Worm (Caenorhabditis elegans) whole organism, young adult: Measurements from ENCODE around the gene Y45G5AM.7.

ENCODE experiments used
- D2030.7 ChIP-seq: fragments of 200-800 bp; sonication (Bioruptor generic); IDR thresholded peaks from 2 replicates; pipeline ENCODE4 v1.3.6; 2022; ENCODE audit warnings: missing genetic modification reagents, missing genetic modification characterization, missing compliant biosample characterization
- F22D6.2 ChIP-seq: sonication (generic microtip); optimal IDR thresholded peaks from 2 replicates; lab custom pipeline; 2016; ENCODE audit warnings: mild to moderate bottlenecking, missing genetic modification characterization, missing compliant biosample characterization
- F33H1.4 ChIP-seq: fragments of 200-800 bp; sonication (Bioruptor generic); IDR thresholded peaks from 2 replicates; pipeline ENCODE4 v1.3.6; 2022; ENCODE audit warnings: missing genetic modification reagents, missing genetic modification characterization, missing compliant biosample characterization
- F39B2.1 ChIP-seq: fragments of 200-800 bp; sonication (Bioruptor generic); IDR thresholded peaks from 2 replicates; pipeline ENCODE4 v1.3.6; 2022; ENCODE audit warnings: missing genetic modification reagents, missing genetic modification characterization, missing compliant biosample characterization
- F49E8.2 ChIP-seq: sonication (generic microtip); optimal IDR thresholded peaks from 3 replicates; lab custom pipeline; 2017; ENCODE audit warnings: missing genetic modification characterization, mild to moderate bottlenecking, missing compliant biosample characterization, antibody characterized with exemption, moderate library complexity; ENCODE audit not compliant: insufficient read depth
- F52B5.7 ChIP-seq: sonication (generic microtip); optimal IDR thresholded peaks from 2 replicates; lab custom pipeline; 2016; ENCODE audit warnings: mild to moderate bottlenecking, missing genetic modification characterization, missing compliant biosample characterization
- F55B11.4 ChIP-seq: sonication (generic microtip); optimal IDR thresholded peaks from 2 replicates; lab custom pipeline; 2016; ENCODE audit warnings: missing compliant biosample characterization, missing genetic modification characterization, borderline replicate concordance; ENCODE audit not compliant: insufficient read depth
- K11D2.4 ChIP-seq: fragments of 200-800 bp; sonication (Bioruptor generic); IDR thresholded peaks from 2 replicates; pipeline ENCODE4 v1.3.6; 2022; ENCODE audit warnings: missing genetic modification reagents, missing genetic modification characterization, missing compliant biosample characterization
- K12H6.12 ChIP-seq: fragments of 200-800 bp; sonication (Bioruptor generic); optimal IDR thresholded peaks from 2 replicates; lab custom pipeline; 2018; ENCODE audit warnings: mild to moderate bottlenecking, missing genetic modification characterization, missing compliant biosample characterization
- T26A5.8 ChIP-seq: sonication (generic microtip); optimal IDR thresholded peaks from 2 replicates; lab custom pipeline; 2016; ENCODE audit warnings: missing genetic modification characterization, missing compliant biosample characterization
- Y56A3A.18 ChIP-seq: fragments of 200-800 bp; sonication (Bioruptor generic); IDR thresholded peaks from 2 replicates; pipeline ENCODE4 v1.3.6; 2022; ENCODE audit warnings: missing genetic modification reagents, missing genetic modification characterization, missing compliant biosample characterization
- ZK185.1 ChIP-seq: sonication (generic microtip); optimal IDR thresholded peaks from 2 replicates; lab custom pipeline; 2016; ENCODE audit warnings: mild to moderate bottlenecking, missing genetic modification characterization, missing compliant biosample characterization; ENCODE audit not compliant: poor library complexity, severe bottlenecking
- ama-1 ChIP-seq, 3 experiments: fragments of 150-350 bp in 1 of 3; sonication (generic microtip) in 2 of 3; optimal IDR thresholded peaks; 2 replicates each; lab custom pipeline; 2014 to 2018; ENCODE audit warnings: missing biosample characterization in 2 of 3, missing genetic modification characterization in 2 of 3, missing genetic modification reagents in 2 of 3
- aptf-2 ChIP-seq: fragments of 200-800 bp; sonication (Bioruptor generic); conservative IDR thresholded peaks from 2 replicates; pipeline ENCODE4 v1.3.6; 2022; ENCODE audit warnings: missing genetic modification reagents, missing genetic modification characterization, missing compliant biosample characterization
- attf-6 ChIP-seq: fragments of 200-800 bp; sonication (Bioruptor generic); IDR thresholded peaks from 2 replicates; pipeline ENCODE4 v1.3.6; 2022; ENCODE audit warnings: missing genetic modification reagents, missing genetic modification characterization, missing compliant biosample characterization
- bed-1 ChIP-seq: fragments of 200-800 bp; sonication (Bioruptor generic); IDR thresholded peaks from 2 replicates; pipeline ENCODE4 v1.3.6; 2022; ENCODE audit warnings: missing genetic modification reagents, missing genetic modification characterization, missing compliant biosample characterization
- bed-2 ChIP-seq: fragments of 200-800 bp; sonication (Bioruptor generic); IDR thresholded peaks from 2 replicates; pipeline ENCODE4 v1.3.6; 2022; ENCODE audit warnings: missing genetic modification reagents, missing genetic modification characterization, missing compliant biosample characterization
- ceh-100 ChIP-seq: fragments of 200-800 bp; sonication (Bioruptor generic); IDR thresholded peaks from 2 replicates; pipeline ENCODE4 v1.3.6; 2022; ENCODE audit warnings: missing genetic modification reagents, missing genetic modification characterization, missing compliant biosample characterization
- ceh-40 ChIP-seq: fragments of 200-800 bp; sonication (Bioruptor generic); IDR thresholded peaks from 2 replicates; pipeline ENCODE4 v1.3.6; 2022; ENCODE audit warnings: missing genetic modification characterization, missing compliant biosample characterization
- ceh-91 ChIP-seq: fragments of 200-800 bp; sonication (Bioruptor generic); IDR thresholded peaks from 2 replicates; pipeline ENCODE4 v1.3.6; 2022; ENCODE audit warnings: missing genetic modification reagents, missing genetic modification characterization, missing compliant biosample characterization
- dpl-1 ChIP-seq: fragments of 150-350 bp; optimal IDR thresholded peaks from 2 replicates; lab custom pipeline; 2014; ENCODE audit warnings: missing biosample characterization, missing genetic modification reagents, missing genetic modification characterization
- efl-1 ChIP-seq: fragments of 150-350 bp; optimal IDR thresholded peaks from 2 replicates; lab custom pipeline; 2014; ENCODE audit warnings: missing biosample characterization, missing genetic modification reagents, missing genetic modification characterization
- hmg-1.2 ChIP-seq: fragments of 200-800 bp; sonication (Bioruptor generic); IDR thresholded peaks from 2 replicates; pipeline ENCODE4 v1.3.6; 2022; ENCODE audit warnings: missing genetic modification reagents, missing genetic modification characterization, missing compliant biosample characterization
- hsf-1 ChIP-seq: fragments of 200-800 bp; sonication (Bioruptor generic); IDR thresholded peaks from 2 replicates; pipeline ENCODE4 v1.3.6; 2022; ENCODE audit warnings: missing genetic modification reagents, missing genetic modification characterization, missing compliant biosample characterization
- let-607 ChIP-seq, 2 experiments: fragments of 200-800 bp in 1 of 2; sonication (Bioruptor generic) in 1 of 2; sonication (generic microtip) in 1 of 2; optimal IDR thresholded peaks; 2 replicates each; lab custom pipeline; 2016 to 2018; ENCODE audit warnings: mild to moderate bottlenecking in 2 of 2, missing compliant biosample characterization in 2 of 2, missing genetic modification characterization in 2 of 2, moderate library complexity in 2 of 2, missing genotype in 1 of 2
- lin-26 ChIP-seq: fragments of 200-800 bp; sonication (Bioruptor generic); IDR thresholded peaks from 2 replicates; pipeline ENCODE4 v1.3.6; 2022; ENCODE audit warnings: missing genetic modification reagents, missing genetic modification characterization, missing compliant biosample characterization
- lin-35 ChIP-seq, 3 experiments: fragments of 150-350 bp in 2 of 3; sonication (generic microtip) in 1 of 3; optimal IDR thresholded peaks; 2 replicates each; lab custom pipeline; 2014 to 2018; ENCODE audit warnings: missing biosample characterization in 3 of 3, missing genetic modification characterization in 3 of 3, missing genetic modification reagents in 3 of 3
- lsl-1 ChIP-seq: fragments of 200-800 bp; sonication (Bioruptor generic); optimal IDR thresholded peaks from 2 replicates; lab custom pipeline; 2018; ENCODE audit warnings: mild to moderate bottlenecking, missing genetic modification characterization, moderate library complexity, missing compliant biosample characterization
- lsy-27 ChIP-seq: sonication (generic microtip); optimal IDR thresholded peaks from 2 replicates; lab custom pipeline; 2017; ENCODE audit warnings: missing genetic modification characterization, mild to moderate bottlenecking, missing compliant biosample characterization, antibody characterized with exemption, missing genotype, borderline replicate concordance; ENCODE audit not compliant: insufficient read depth
- madf-10 ChIP-seq: sonication (generic microtip); optimal IDR thresholded peaks from 2 replicates; lab custom pipeline; 2016; ENCODE audit warnings: mild to moderate bottlenecking, missing genetic modification characterization, missing compliant biosample characterization
- madf-6 ChIP-seq: fragments of 200-800 bp; sonication (Bioruptor generic); IDR thresholded peaks from 2 replicates; pipeline ENCODE4 v1.3.6; 2022; ENCODE audit warnings: missing genetic modification reagents, missing genetic modification characterization, missing compliant biosample characterization
- madf-8 ChIP-seq: fragments of 200-800 bp; sonication (Bioruptor generic); conservative IDR thresholded peaks from 2 replicates; pipeline ENCODE4 v1.3.6; 2022; ENCODE audit warnings: missing genetic modification reagents, missing genetic modification characterization, missing compliant biosample characterization
- mcd-1 ChIP-seq: fragments of 200-800 bp; sonication (Bioruptor generic); IDR thresholded peaks from 2 replicates; pipeline ENCODE4 v1.3.6; 2022; ENCODE audit warnings: missing genetic modification reagents, missing genetic modification characterization, missing compliant biosample characterization
- nhr-120 ChIP-seq: fragments of 200-800 bp; sonication (Bioruptor generic); IDR thresholded peaks from 2 replicates; pipeline ENCODE4 v1.3.6; 2022; ENCODE audit warnings: missing genetic modification characterization, missing compliant biosample characterization
- nhr-80 ChIP-seq: sonication (generic microtip); optimal IDR thresholded peaks from 2 replicates; lab custom pipeline; 2016; ENCODE audit warnings: missing genetic modification characterization, missing compliant biosample characterization
- sdz-38 ChIP-seq: sonication (generic microtip); optimal IDR thresholded peaks from 2 replicates; lab custom pipeline; 2016; ENCODE audit warnings: missing genotype, missing genetic modification characterization, missing compliant biosample characterization
- snpc-1.3 ChIP-seq: sonication (generic microtip); optimal IDR thresholded peaks from 2 replicates; lab custom pipeline; 2017; ENCODE audit warnings: missing genetic modification characterization, mild to moderate bottlenecking, missing compliant biosample characterization, antibody characterized with exemption, moderate library complexity, missing genotype, missing genetic modification reagents; ENCODE audit not compliant: insufficient read depth
- snpc-3.4 ChIP-seq: sonication (generic microtip); optimal IDR thresholded peaks from 2 replicates; lab custom pipeline; 2017; ENCODE audit warnings: missing genetic modification characterization, mild to moderate bottlenecking, missing compliant biosample characterization, antibody characterized with exemption, moderate library complexity, missing genotype, missing genetic modification reagents
- snpc-4 ChIP-seq, 5 experiments: fragments of 150-350 bp in 1 of 5; sonication (generic microtip) in 4 of 5; optimal IDR thresholded peaks; 2 replicates each; lab custom pipeline; 2014 to 2018; ENCODE audit warnings: missing genetic modification characterization in 5 of 5, missing biosample characterization in 3 of 5, antibody characterized with exemption in 2 of 5, mild to moderate bottlenecking in 2 of 5, missing compliant biosample characterization in 2 of 5, missing genotype in 2 of 5, moderate library complexity in 2 of 5, missing genetic modification reagents in 1 of 5
- tbp1 ChIP-seq: fragments of 200-800 bp; sonication (Bioruptor generic); optimal IDR thresholded peaks from 2 replicates; lab custom pipeline; 2018; ENCODE audit warnings: mild to moderate bottlenecking, missing genetic modification characterization, missing compliant biosample characterization
- tbx-9 ChIP-seq: sonication (generic microtip); optimal IDR thresholded peaks from 2 replicates; lab custom pipeline; 2016; ENCODE audit warnings: borderline replicate concordance, missing genetic modification characterization, inconsistent platforms, missing compliant biosample characterization
- unc-130 ChIP-seq: sonication (generic microtip); optimal IDR thresholded peaks from 2 replicates; lab custom pipeline; 2016; ENCODE audit warnings: missing genetic modification reagents, missing genetic modification characterization, missing compliant biosample characterization
- ztf-26 ChIP-seq: sonication (generic microtip); optimal IDR thresholded peaks from 2 replicates; lab custom pipeline; 2017; ENCODE audit warnings: missing genetic modification characterization, missing compliant biosample characterization
- ztf-3 ChIP-seq: fragments of 200-800 bp; sonication (Bioruptor generic); optimal IDR thresholded peaks from 2 replicates; lab custom pipeline; 2018; ENCODE audit warnings: mild to moderate bottlenecking, missing genetic modification characterization, missing compliant biosample characterization

Y45G5AM.7 gene

DNA sequence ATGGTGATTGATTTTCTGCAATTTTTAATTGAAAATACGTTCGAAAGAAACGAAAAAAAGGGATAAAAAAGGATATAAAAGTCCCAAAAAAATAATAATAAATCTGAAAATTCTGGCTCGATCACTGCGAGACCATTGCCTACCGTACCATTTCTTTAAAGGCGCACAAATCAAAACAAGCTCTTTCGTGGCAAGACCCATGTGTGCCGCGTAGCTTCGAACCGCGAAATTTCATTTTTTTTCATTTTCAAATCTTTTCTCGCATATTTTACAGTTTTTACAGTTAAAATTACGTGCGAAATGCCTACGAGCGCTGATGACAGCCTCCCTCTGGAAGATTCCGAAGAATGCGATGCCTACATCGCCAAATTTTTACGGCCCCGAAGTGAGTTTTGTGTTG, 5.6 kb upstream of the Y45G5AM.7 start, which contains the start of the genes coh-4 and pid-5 (continued):
- TF ChIP-seq let-607 (tag; optimal IDR thresholded peaks at IDR 0.05; lab: Kevin White, UChicago) (no peak), Y56A3A.18 (GFP tag; lab: Robert Waterston, UW) (no peak), snpc-1.3 (tag; lab: Kevin White, UChicago) (peak; percentile 81), nhr-120 (no peak), F52B5.7 (tag; lab: Kevin White, UChicago) (no peak), attf-6 (peak; percentile 69; the same call in 1 of the 2 replicates), hmg-1.2 (GFP tag; lab: Robert Waterston, UW) (peak; percentile 44), F39B2.1 (GFP tag; lab: Robert Waterston, UW) (no peak), sdz-38 (no peak)

ce11 chrV:4169658-4170057, 380 bp downstream of the Y45G5AM.7 start:
- TF ChIP-seq dpl-1 (GFP tag; lab: Kevin White, UChicago) (peak; percentile 2), lsl-1 (GFP tag; lab: Kevin White, UChicago) (peak; percentile 47), K11D2.4 (GFP tag; lab: Robert Waterston, UW) (no peak), hsf-1 (GFP tag; lab: Robert Waterston, UW) (no peak), tbp1 (GFP tag; lab: Kevin White, UChicago) (peak; percentile 2), lin-35 (GFP tag; optimal IDR thresholded peaks at IDR 0.05; lab: Kevin White, UChicago) (no peak), ztf-26 (tag; lab: Kevin White, UChicago) (no peak), lin-26 (GFP tag; lab: Robert Waterston, UW) (no peak), snpc-4 (GFP tag; optimal IDR thresholded peaks at IDR 0.05; lab: Kevin White, UChicago) (peak; percentile 13), snpc-4 (tag; optimal IDR thresholded peaks at IDR 0.05; lab: Kevin White, UChicago) (no peak), F33H1.4 (GFP tag; lab: Robert Waterston, UW) (peak; percentile 41; the same call in 1 of the 2 replicates), efl-1 (GFP tag; lab: Kevin White, UChicago) (peak; percentile 24), snpc-3.4 (tag; lab: Kevin White, UChicago) (peak; percentile 8), F22D6.2 (tag; lab: Kevin White, UChicago) (no peak), ztf-3 (no peak), madf-6 (GFP tag; lab: Robert Waterston, UW) (peak; percentile 47; the same call in 1 of the 2 replicates), Y56A3A.18 (GFP tag; lab: Robert Waterston, UW) (no peak), T26A5.8 (tag; lab: Kevin White, UChicago) (no peak), F49E8.2 (peak; percentile 18), madf-10 (tag; lab: Kevin White, UChicago) (no peak), ZK185.1 (tag; lab: Kevin White, UChicago) (no peak), mcd-1 (GFP tag; lab: Robert Waterston, UW) (peak; percentile 72), bed-2 (GFP tag; lab: Robert Waterston, UW) (no peak), bed-1 (GFP tag; lab: Robert Waterston, UW) (no peak), aptf-2 (GFP tag; lab: Robert Waterston, UW) (no peak), madf-8 (no peak; the same call in 1 of the 2 replicates), lsy-27 (tag; lab: Kevin White, UChicago) (no peak), snpc-1.3 (tag; lab: Kevin White, UChicago) (no peak), sdz-38 (no peak), ama-1 (optimal IDR thresholded peaks at IDR 0.05; lab: Kevin White, UChicago) (no peak), ama-1 (GFP tag; optimal IDR thresholded peaks at IDR 0.05; lab: Kevin White, UChicago) (no peak), hmg-1.2 (GFP tag; lab: Robert Waterston, UW) (peak; percentile 20; the same call in 1 of the 2 replicates), D2030.7 (peak; percentile 49), nhr-80 (tag; lab: Kevin White, UChicago) (no peak), ceh-100 (GFP tag; lab: Robert Waterston, UW) (no peak), tbx-9 (tag; lab: Kevin White, UChicago) (no peak), attf-6 (0 out of 2 replicates have a peak, but pooled peaks have one; percentile 29), K12H6.12 (tag; lab: Kevin White, UChicago) (no peak), unc-130 (GFP tag; lab: Kevin White, UChicago) (no peak), ceh-91 (GFP tag; lab: Robert Waterston, UW) (0 out of 2 replicates have a peak, but pooled peaks have one; percentile 21), ceh-40 (GFP tag; lab: Robert Waterston, UW) (no peak), nhr-120 (no peak), F55B11.4 (tag; lab: Kevin White, UChicago) (no peak)
